Worm (Caenorhabditis elegans): ENCODE results near the gene unc-47.

The unc-47 gene

DNA sequence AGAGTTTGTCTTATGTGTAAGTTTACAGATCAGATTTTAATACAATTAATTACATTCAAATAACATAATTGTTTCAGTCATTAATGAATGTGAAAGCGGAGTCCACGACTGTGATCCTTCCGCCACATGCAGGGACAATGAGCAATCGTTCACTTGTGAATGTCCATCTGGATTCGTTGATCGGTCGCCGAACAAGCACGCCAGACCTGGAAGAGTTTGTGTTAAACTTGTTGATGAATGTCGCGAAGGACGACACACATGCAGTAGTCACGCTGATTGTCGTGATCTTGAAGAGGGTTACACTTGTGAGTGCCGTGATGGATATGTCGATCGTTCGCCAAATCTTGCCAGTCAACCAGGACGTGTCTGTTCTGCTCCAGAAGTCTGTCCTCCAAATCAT lies 7.5 kb downstream of the unc-47 start:
- TF ChIP-seq dpl-1 (GFP tag; optimal IDR thresholded peaks at IDR 0.05): no peak
- no peak for TF ChIP-seq hrde-1 (tag; optimal IDR thresholded peaks at IDR 0.05; ENCODE audit: borderline replicate concordance)
- no peak for TF ChIP-seq lsl-1 (GFP tag; optimal IDR thresholded peaks at IDR 0.05)
- TF ChIP-seq hmg-20 (GFP tag; IDR thresholded peaks at IDR 0.05): no peak
- TF ChIP-seq hlh-12 (tag; optimal IDR thresholded peaks at IDR 0.05): no peak
- TF ChIP-seq mxl-1 (tag; optimal IDR thresholded peaks at IDR 0.05): no peak
- no peak for TF ChIP-seq ceh-58 (GFP tag; IDR thresholded peaks at IDR 0.05)
- TF ChIP-seq repo-1 (tag; optimal IDR thresholded peaks at IDR 0.05): no peak
- TF ChIP-seq mcd-1 (GFP tag; IDR thresholded peaks at IDR 0.05): no peak

DNA sequence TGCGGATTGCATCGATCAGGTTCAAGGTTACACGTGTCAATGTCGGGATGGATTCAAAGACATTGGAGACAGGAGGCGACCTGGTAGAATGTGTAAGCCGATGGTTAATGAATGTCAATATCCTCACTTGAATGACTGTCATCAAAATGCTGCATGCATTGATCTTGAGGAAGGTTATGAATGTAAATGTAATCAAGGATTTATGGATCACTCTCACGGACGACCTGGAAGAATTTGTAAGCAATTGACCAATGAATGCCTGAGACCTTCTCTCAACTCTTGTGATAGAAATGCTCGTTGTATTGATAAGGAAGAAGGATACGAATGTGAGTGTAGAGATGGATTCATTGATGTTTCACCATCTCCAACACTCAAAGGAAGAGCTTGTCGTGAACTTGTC lies 8.0 kb downstream of the unc-47 start:
- TF ChIP-seq K12H6.12 (tag; optimal IDR thresholded peaks at IDR 0.05) (no peak), egl-18 (GFP tag; IDR thresholded peaks at IDR 0.05) (no peak), ceh-79 (tag; optimal IDR thresholded peaks at IDR 0.05) (no peak), lsl-1 (GFP tag; optimal IDR thresholded peaks at IDR 0.05) (no peak), dpl-1 (GFP tag; optimal IDR thresholded peaks at IDR 0.05) (no peak), ztf-22 (GFP tag; optimal IDR thresholded peaks at IDR 0.05) (no peak), chd-7 (tag; optimal IDR thresholded peaks at IDR 0.05) (no peak)

DNA sequence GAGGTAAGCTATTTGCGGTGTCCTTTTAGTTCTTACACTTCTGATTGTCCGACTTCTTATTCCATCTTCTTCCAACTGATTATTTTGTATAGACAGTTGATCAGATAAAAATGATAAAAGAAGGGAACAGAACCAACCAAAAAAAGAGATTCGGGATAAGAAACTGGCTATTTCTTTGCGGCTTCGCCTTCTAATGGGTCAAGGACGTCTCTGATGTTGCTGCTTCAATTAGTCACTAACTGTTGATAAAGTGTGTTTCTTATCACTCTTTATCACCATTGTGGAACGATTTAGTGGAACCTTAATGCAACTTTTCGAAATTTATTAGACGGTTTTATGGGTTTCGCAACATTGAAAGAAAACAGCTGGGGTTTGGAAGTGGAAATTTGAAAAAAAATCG lies 15.8 kb downstream of the unc-47 start:
- TF ChIP-seq athp-1 (tag; optimal IDR thresholded peaks at IDR 0.05): no peak
- TF ChIP-seq madf-8 (GFP tag; conservative IDR thresholded peaks at IDR 0.05): no peak
- no peak for TF ChIP-seq aptf-2 (GFP tag; conservative IDR thresholded peaks at IDR 0.05)
- TF ChIP-seq attf-6 (GFP tag; IDR thresholded peaks at IDR 0.05): no peak
- no peak for TF ChIP-seq hlh-12 (tag; optimal IDR thresholded peaks at IDR 0.05)
- no peak for TF ChIP-seq ccch-3 (GFP tag; optimal IDR thresholded peaks at IDR 0.05)

DNA sequence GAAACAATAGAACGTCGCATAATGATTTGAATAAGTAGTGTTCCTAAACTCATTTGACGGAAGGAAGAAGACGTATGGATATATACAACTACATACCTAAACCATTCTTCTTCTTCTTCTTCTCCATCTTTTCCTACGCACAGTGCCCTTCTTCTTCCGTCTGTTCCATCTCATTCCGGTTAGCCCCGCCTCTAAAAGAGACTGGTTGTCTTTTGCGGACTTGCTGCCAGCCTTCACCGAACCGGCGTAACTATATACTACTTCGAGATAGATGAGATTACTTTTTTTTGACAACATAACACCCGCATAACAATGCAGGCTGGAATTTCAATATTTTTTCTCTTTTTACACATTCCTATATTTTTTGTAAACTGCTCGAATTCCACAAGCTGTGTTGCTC lies 25.7 kb downstream of the unc-47 start, which contains the start of the genes K08E5.5 and mua-3:
TSS of gene K08E5.5 (minus strand) at position 101 of the 400 bp plus-strand sequence.
TSS of gene mua-3 (plus strand) at position 313 of the 400 bp plus-strand sequence.
- no peak for TF ChIP-seq ztf-26 (tag; optimal IDR thresholded peaks at IDR 0.05)

DNA sequence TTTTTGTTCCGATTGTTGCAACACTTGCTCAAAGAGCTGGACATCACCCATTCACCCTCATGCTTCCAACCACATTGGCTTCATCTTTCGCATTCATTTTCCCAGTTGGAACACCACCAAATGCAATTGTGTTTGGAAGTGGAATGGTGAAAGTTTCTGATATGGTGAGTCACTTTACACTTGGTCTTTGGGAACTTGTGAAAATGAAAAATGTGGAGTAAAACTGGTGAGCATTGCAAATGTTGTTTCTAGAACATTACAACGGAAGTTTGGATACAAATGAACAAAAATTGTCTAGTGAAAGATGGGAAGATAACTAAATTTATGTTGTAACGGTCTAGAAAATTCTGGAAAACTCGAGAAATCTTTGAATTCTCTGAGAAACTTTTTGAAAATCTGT lies 29.8 kb downstream of the unc-47 start:
- TF ChIP-seq atf-7 (tag; optimal IDR thresholded peaks at IDR 0.05) (no peak), dox-1 (GFP tag; IDR thresholded peaks at IDR 0.05) (no peak), dpl-1 (GFP tag; optimal IDR thresholded peaks at IDR 0.05) (no peak), bed-2 (GFP tag; IDR thresholded peaks at IDR 0.05) (no peak), tbp1 (GFP tag; optimal IDR thresholded peaks at IDR 0.05) (no peak), zfh-2 (GFP tag; conservative IDR thresholded peaks at IDR 0.05) (no peak), F10E7.11 (tag; optimal IDR thresholded peaks at IDR 0.05) (no peak), hlh-26 (GFP tag; conservative IDR thresholded peaks at IDR 0.05) (no peak), F52B5.7 (tag; optimal IDR thresholded peaks at IDR 0.05) (no peak)

DNA sequence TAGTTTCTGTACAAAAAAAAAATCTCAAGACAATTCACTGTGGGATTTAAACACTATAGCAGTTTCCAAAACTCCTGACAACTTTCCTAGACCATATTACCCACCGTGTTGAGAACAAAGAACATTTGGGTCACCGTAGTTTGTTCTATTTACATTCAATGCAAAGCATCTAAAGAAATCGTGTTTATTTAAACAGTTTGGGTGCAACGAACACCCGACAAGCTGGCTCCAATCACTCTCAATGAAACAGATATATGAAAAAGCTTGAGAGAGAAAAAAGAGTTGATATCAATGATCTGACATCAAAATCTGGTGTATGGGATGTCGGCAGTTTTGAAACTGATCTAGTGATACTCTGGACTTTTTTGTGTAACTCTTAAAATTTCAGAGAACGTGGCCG lies 31.1 kb downstream of the unc-47 start:
- TF ChIP-seq C17E4.6 (GFP tag; IDR thresholded peaks at IDR 0.05): no peak
- TF ChIP-seq nhr-179 (tag; optimal IDR thresholded peaks at IDR 0.05): no peak
- TF ChIP-seq snpc-3.4 (tag; optimal IDR thresholded peaks at IDR 0.05): no peak
- TF ChIP-seq zim-3 (tag; optimal IDR thresholded peaks at IDR 0.05): peak; percentile 4
- TF ChIP-seq F23B12.7 (tag; optimal IDR thresholded peaks at IDR 0.05; ENCODE audit: insufficient read depth): no peak
- no peak for TF ChIP-seq B0035.1 (tag; optimal IDR thresholded peaks at IDR 0.05)
- TF ChIP-seq tbx-9 (tag; optimal IDR thresholded peaks at IDR 0.05; ENCODE audit: borderline replicate concordance): no peak
